Worm (Caenorhabditis elegans) whole organism, L1 larva: ENCODE measurements around the gene plp-2.

Experiments used
- F16B12.6 ChIP-seq: fragments of 150-350 bp; optimal IDR thresholded peaks from 2 replicates; lab custom pipeline; 2014; ENCODE audit warnings: missing biosample characterization, missing genetic modification characterization
- Y116A8C.19 ChIP-seq: sonication (generic microtip); optimal IDR thresholded peaks from 2 replicates; lab custom pipeline; 2016; ENCODE audit warnings: missing compliant biosample characterization, missing genetic modification characterization, borderline replicate concordance
- ama-1 ChIP-seq: fragments of 150-350 bp; optimal IDR thresholded peaks from 2 replicates; lab custom pipeline; 2014
- blmp-1 ChIP-seq: fragments of 150-350 bp; optimal IDR thresholded peaks from 2 replicates; lab custom pipeline; 2014; ENCODE audit warnings: missing biosample characterization, missing genetic modification characterization
- ceh-63 ChIP-seq: fragments of 200-800 bp; sonication (Bioruptor generic); optimal IDR thresholded peaks from 2 replicates; lab custom pipeline; 2018; ENCODE audit warnings: mild to moderate bottlenecking, missing genetic modification characterization, missing compliant biosample characterization
- ceh-90 ChIP-seq: sonication (generic microtip); optimal IDR thresholded peaks from 2 replicates; lab custom pipeline; 2016; ENCODE audit warnings: missing genetic modification characterization, missing compliant biosample characterization
- dpl-1 ChIP-seq, 3 experiments: fragments of 150-350 bp in 2 of 3; sonication (generic microtip) in 1 of 3; optimal IDR thresholded peaks; 2 replicates each; lab custom pipeline; 2014 to 2017; ENCODE audit warnings: missing biosample characterization in 3 of 3, missing genetic modification characterization in 3 of 3, missing genetic modification reagents in 3 of 3
- efl-1 ChIP-seq, 4 experiments: fragments of 150-350 bp; optimal IDR thresholded peaks in 3 of 4; peaks in 1 of 4; 1 replicate in 1 of 4; 2 replicates in 3 of 4; lab custom pipeline; 2014; ENCODE audit warnings: missing biosample characterization in 2 of 4, missing genetic modification characterization in 2 of 4, missing genetic modification reagents in 2 of 4
- efl-3 ChIP-seq: fragments of 200-800 bp; sonication (Bioruptor generic); optimal IDR thresholded peaks from 2 replicates; lab custom pipeline; 2018; ENCODE audit warnings: mild to moderate bottlenecking, missing genetic modification characterization, missing compliant biosample characterization
- egl-27 ChIP-seq, 2 experiments: fragments of 150-350 bp in 1 of 2; sonication (generic microtip); optimal IDR thresholded peaks; 3 replicates each; lab custom pipeline; 2017 to 2018; ENCODE audit warnings: missing biosample characterization in 2 of 2, missing genetic modification characterization in 2 of 2, missing genetic modification reagents in 2 of 2
- elt-2 ChIP-seq: sonication (generic microtip); optimal IDR thresholded peaks from 2 replicates; lab custom pipeline; 2016; ENCODE audit warnings: missing genetic modification characterization, mild to moderate bottlenecking, inconsistent platforms, missing compliant biosample characterization, missing genetic modification reagents
- elt-3 ChIP-seq, 6 experiments: fragments of 150-350 bp in 1 of 6; sonication (generic microtip); optimal IDR thresholded peaks; 2 replicates each; lab custom pipeline; 2017 to 2018; ENCODE audit warnings: missing biosample characterization in 6 of 6, missing genetic modification characterization in 6 of 6, inconsistent platforms in 1 of 6
- fkh-10 ChIP-seq: sonication (generic microtip); optimal IDR thresholded peaks from 2 replicates; lab custom pipeline; 2017; ENCODE audit warnings: missing biosample characterization, missing genetic modification reagents, missing genetic modification characterization
- fkh-8 ChIP-seq: sonication (generic microtip); optimal IDR thresholded peaks from 2 replicates; lab custom pipeline; 2016; ENCODE audit warnings: mild to moderate bottlenecking, missing genetic modification characterization, missing compliant biosample characterization
- grh-1 ChIP-seq: fragments of 200-800 bp; sonication (Bioruptor generic); IDR thresholded peaks from 2 replicates; pipeline ENCODE4 v1.3.6; 2022; ENCODE audit warnings: missing genetic modification reagents, missing genetic modification characterization, missing compliant biosample characterization
- isw-1 ChIP-seq: fragments of 200-800 bp; sonication (Bioruptor generic); IDR thresholded peaks from 2 replicates; pipeline ENCODE4 v1.3.6; 2022; ENCODE audit warnings: missing genetic modification characterization, missing compliant biosample characterization
- jun-1 ChIP-seq: fragments of 150-350 bp; optimal IDR thresholded peaks from 2 replicates; lab custom pipeline; 2014; ENCODE audit warnings: missing biosample characterization, missing genetic modification reagents, missing genetic modification characterization
- lin-14 ChIP-seq: fragments of 200-800 bp; sonication (Bioruptor generic); optimal IDR thresholded peaks from 2 replicates; lab custom pipeline; 2018; ENCODE audit warnings: mild to moderate bottlenecking, missing genetic modification characterization, moderate library complexity, missing compliant biosample characterization
- lin-15B ChIP-seq: fragments of 150-350 bp; sonication (generic microtip); optimal IDR thresholded peaks from 3 replicates; lab custom pipeline; 2014; ENCODE audit warnings: missing biosample characterization, missing genetic modification characterization
- lin-35 ChIP-seq, 2 experiments: fragments of 150-350 bp; optimal IDR thresholded peaks; 2 replicates each; lab custom pipeline; 2014; ENCODE audit warnings: missing biosample characterization in 2 of 2, missing genetic modification characterization in 2 of 2, missing genetic modification reagents in 2 of 2
- lir-3 ChIP-seq: sonication (generic microtip); optimal IDR thresholded peaks from 2 replicates; lab custom pipeline; 2016; ENCODE audit warnings: mild to moderate bottlenecking, missing genetic modification characterization, moderate library complexity, missing compliant biosample characterization; ENCODE audit not compliant: poor library complexity
- mef-2 ChIP-seq: fragments of 150-350 bp; optimal IDR thresholded peaks from 2 replicates; lab custom pipeline; 2014; ENCODE audit warnings: missing biosample characterization, missing genetic modification characterization
- mep-1 ChIP-seq: fragments of 150-350 bp; optimal IDR thresholded peaks from 2 replicates; lab custom pipeline; 2014; ENCODE audit warnings: missing biosample characterization, missing genetic modification characterization
- nhr-19 ChIP-seq: fragments of 200-800 bp; sonication (Bioruptor generic); conservative IDR thresholded peaks from 2 replicates; pipeline ENCODE4 v1.3.6; 2022; ENCODE audit warnings: missing genetic modification characterization, missing compliant biosample characterization
- nhr-20 ChIP-seq: sonication (generic microtip); optimal IDR thresholded peaks from 2 replicates; lab custom pipeline; 2016; ENCODE audit warnings: mild to moderate bottlenecking, missing genetic modification characterization, missing compliant biosample characterization
- nhr-237 ChIP-seq: fragments of 150-350 bp; optimal IDR thresholded peaks from 2 replicates; lab custom pipeline; 2014; ENCODE audit warnings: missing biosample characterization, missing genetic modification characterization
- nhr-47 ChIP-seq: sonication (generic microtip); optimal IDR thresholded peaks from 2 replicates; lab custom pipeline; 2016; ENCODE audit warnings: mild to moderate bottlenecking, missing genetic modification characterization, moderate library complexity, missing compliant biosample characterization
- nhr-85 ChIP-seq: sonication (generic microtip); peaks from one replicate; lab custom pipeline; 2016; ENCODE audit warnings: missing genetic modification characterization, inconsistent platforms, missing compliant biosample characterization
- pag-3 ChIP-seq: sonication (generic microtip); optimal IDR thresholded peaks from 2 replicates; lab custom pipeline; 2017; ENCODE audit warnings: missing genetic modification characterization, mild to moderate bottlenecking, missing compliant biosample characterization, antibody characterized with exemption, borderline replicate concordance; ENCODE audit not compliant: insufficient read depth
- pax-3 ChIP-seq: fragments of 200-800 bp; sonication (Bioruptor generic); optimal IDR thresholded peaks from 2 replicates; lab custom pipeline; 2018; ENCODE audit warnings: mild to moderate bottlenecking, missing genetic modification characterization, moderate library complexity, missing compliant biosample characterization
- rnt-1 ChIP-seq: sonication (generic microtip); optimal IDR thresholded peaks from 2 replicates; lab custom pipeline; 2016; ENCODE audit warnings: mild to moderate bottlenecking, missing genetic modification characterization, moderate library complexity, missing compliant biosample characterization
- snpc-4 ChIP-seq: fragments of 150-350 bp; optimal IDR thresholded peaks from 2 replicates; lab custom pipeline; 2014; ENCODE audit warnings: missing biosample characterization, missing genetic modification characterization
- snu-23 ChIP-seq: sonication (generic microtip); optimal IDR thresholded peaks from 2 replicates; lab custom pipeline; 2016; ENCODE audit warnings: missing genetic modification characterization, missing compliant biosample characterization
- sox-4 ChIP-seq: sonication (generic microtip); optimal IDR thresholded peaks from 2 replicates; lab custom pipeline; 2016; ENCODE audit warnings: missing genetic modification characterization, missing compliant biosample characterization
- unc-30 ChIP-seq: sonication (generic microtip); optimal IDR thresholded peaks from 2 replicates; lab custom pipeline; 2017; ENCODE audit warnings: missing biosample characterization, missing genetic modification characterization
- unc-62 ChIP-seq: fragments of 150-350 bp; optimal IDR thresholded peaks from 2 replicates; lab custom pipeline; 2014; ENCODE audit warnings: missing biosample characterization, missing genetic modification reagents, missing genetic modification characterization
- unc-98 ChIP-seq: fragments of 200-800 bp; sonication (Bioruptor generic); IDR thresholded peaks from 2 replicates; pipeline ENCODE4 v1.3.6; 2022; ENCODE audit warnings: missing genetic modification characterization, missing compliant biosample characterization
- xbp-1 ChIP-seq: sonication (generic microtip); optimal IDR thresholded peaks from 2 replicates; lab custom pipeline; 2016; ENCODE audit warnings: missing genetic modification characterization, missing compliant biosample characterization
- zag-1 ChIP-seq: fragments of 150-350 bp; optimal IDR thresholded peaks from 2 replicates; lab custom pipeline; 2014; ENCODE audit warnings: missing biosample characterization, missing genetic modification characterization
- zip-4 ChIP-seq: fragments of 200-800 bp; sonication (Bioruptor generic); optimal IDR thresholded peaks from 2 replicates; lab custom pipeline; 2018; ENCODE audit warnings: mild to moderate bottlenecking, missing genetic modification characterization, moderate library complexity, missing compliant biosample characterization
- ztf-4 ChIP-seq: fragments of 150-350 bp; optimal IDR thresholded peaks from 2 replicates; lab custom pipeline; 2014; ENCODE audit warnings: missing biosample characterization, missing genetic modification characterization

plp-2 gene

DNA sequence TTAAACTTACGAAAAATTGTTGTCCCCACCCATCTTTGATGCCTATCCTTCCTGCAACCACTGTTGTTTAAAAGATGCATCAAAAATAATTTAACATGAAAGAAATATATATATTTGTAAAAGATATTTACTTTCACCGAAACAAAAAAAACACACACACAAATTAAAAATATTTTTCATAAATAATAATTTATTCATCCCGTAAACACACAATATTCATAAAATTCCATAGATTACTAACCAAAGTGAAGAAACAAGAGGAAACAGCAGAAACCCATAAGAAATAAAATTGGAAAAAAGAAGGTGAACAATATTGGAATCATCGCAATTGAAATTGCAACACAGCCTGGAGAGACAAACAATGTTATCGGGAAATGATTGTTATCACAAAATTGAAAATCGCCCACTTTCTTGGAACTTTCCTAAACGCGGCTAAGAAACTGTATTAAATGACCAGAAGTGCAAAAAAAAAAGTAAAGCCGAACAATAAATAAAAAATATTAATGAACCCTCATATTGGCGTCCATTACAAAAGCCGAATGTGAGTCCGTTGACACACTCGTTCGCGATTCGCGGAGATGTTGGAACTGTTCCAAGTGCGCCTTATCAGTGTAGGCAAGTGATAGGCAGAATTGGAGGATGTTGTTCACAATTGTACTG lies 21.4 kb upstream of the plp-2 start, which contains the start of gene slc-25A18.1:
Gene slc-25A18.1, minus strand, starts transcription at position 51 of the 660 bp plus-strand sequence.
- TF ChIP-seq efl-1 (optimal IDR thresholded peaks at IDR 0.05; lab: Kevin White, UChicago) (no peak), efl-1 (GFP tag; optimal IDR thresholded peaks at IDR 0.05 in 1 of 2; lab: Kevin White, UChicago) (peak in 1 of 2 experiments; percentile 41), elt-2 (tag; lab: Kevin White, UChicago) (peak; percentile 18), grh-1 (GFP tag; lab: Robert Waterston, UW) (no peak)
- TF ChIP-seq, all 84 proteins: peak for 2

DNA sequence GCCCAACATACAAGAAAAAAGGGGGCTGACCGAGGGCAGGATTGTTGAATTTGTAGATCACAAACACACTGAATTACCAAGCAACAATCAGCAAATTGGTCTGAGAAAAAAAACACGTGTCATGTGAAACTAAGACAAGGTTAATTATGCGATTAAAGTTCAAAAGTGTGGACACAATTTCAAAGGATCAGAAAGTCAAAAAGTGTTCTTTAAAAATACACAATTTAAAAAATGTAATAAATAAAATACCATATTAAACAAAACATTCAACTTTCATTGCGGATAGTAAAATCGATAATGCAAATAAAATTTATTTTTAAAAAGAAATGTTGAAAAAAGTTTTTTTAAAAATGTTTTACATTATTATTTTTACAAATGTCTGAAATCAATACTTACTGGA lies 16.5 kb upstream of the plp-2 start, which contains the start of gene cutl-3:
Gene cutl-3, minus strand, starts transcription at position 101 of the 400 bp plus-strand sequence.
- TF ChIP-seq ceh-63 (GFP tag; lab: Kevin White, UChicago) (no peak), blmp-1 (tag; lab: Kevin White, UChicago) (no peak), ztf-4 (no peak), ceh-90 (tag; lab: Kevin White, UChicago) (no peak), lin-15B (tag; lab: Kevin White, UChicago) (no peak), elt-2 (tag; lab: Kevin White, UChicago) (no peak)

DNA sequence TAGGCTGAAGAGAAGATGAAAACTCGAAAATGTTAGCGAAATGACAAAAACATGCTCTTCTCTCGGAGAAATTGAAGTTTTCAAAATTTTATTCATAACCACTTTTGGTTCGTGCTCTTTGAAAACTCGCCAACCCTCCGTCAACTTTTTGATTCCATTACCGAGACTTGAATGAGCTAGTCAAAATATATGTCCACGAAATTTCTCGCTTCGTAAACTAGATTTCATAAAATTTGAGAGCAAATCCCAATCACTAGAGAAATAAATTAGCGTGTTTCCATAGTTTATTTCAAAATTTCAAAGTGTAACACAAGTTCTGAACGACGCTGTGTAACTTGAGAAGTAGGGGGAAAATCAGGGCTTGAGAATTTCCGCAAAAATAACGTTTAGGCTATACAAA lies 11.1 kb upstream of the plp-2 start:
- TF ChIP-seq ztf-4 (no peak), elt-3 (tag; optimal IDR thresholded peaks at IDR 0.05; lab: Kevin White, UChicago) (no peak), xbp-1 (tag; lab: Kevin White, UChicago) (no peak), nhr-85 (tag; lab: Kevin White, UChicago) (peak; percentile 14), jun-1 (no peak), fkh-10 (peak; percentile 8), unc-30 (tag; lab: Kevin White, UChicago) (no peak)

DNA sequence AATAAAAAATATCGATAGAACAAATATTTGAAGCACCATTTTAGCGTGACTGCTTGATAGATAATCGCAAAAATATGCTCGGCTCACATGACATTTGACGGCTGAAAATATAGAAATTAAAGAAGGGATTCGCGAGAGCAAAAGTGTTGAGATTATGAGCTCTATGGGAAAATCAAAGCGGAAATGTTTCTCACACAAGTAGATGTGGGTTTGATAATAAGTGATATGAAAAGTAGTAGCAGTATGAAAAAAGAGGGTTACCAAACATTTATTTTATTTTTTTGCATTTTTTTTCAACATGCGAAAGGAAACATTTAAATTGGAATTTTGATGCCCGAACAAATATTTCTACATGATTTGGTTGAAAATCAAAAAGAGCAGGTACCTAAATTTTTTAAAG lies 8.7 kb upstream of the plp-2 start, which contains the start of gene iglr-1:
Gene iglr-1, minus strand, starts transcription at position 101 of the 400 bp plus-strand sequence.
- TF ChIP-seq grh-1 (GFP tag; lab: Robert Waterston, UW) = no peak
- TF ChIP-seq pax-3 (tag; lab: Kevin White, UChicago) = no peak
- TF ChIP-seq isw-1 (GFP tag; lab: Robert Waterston, UW) = no peak
- TF ChIP-seq pag-3 (tag; lab: Kevin White, UChicago) = no peak
- no peak for TF ChIP-seq blmp-1 (tag; lab: Kevin White, UChicago)
- TF ChIP-seq sox-4 (tag; lab: Kevin White, UChicago) = no peak
- TF ChIP-seq zag-1 = no peak
- TF ChIP-seq unc-98 (GFP tag; lab: Robert Waterston, UW) = no peak
- no peak for TF ChIP-seq unc-62 (GFP tag; lab: Kevin White, UChicago)
- TF ChIP-seq F16B12.6 = no peak
- TF ChIP-seq nhr-47 = no peak
- TF ChIP-seq Y116A8C.19 = no peak
- TF ChIP-seq egl-27 (tag; optimal IDR thresholded peaks at IDR 0.05; lab: Kevin White, UChicago) = no peak
- no peak for TF ChIP-seq efl-3 (GFP tag; lab: Kevin White, UChicago)
- no peak for TF ChIP-seq lin-14 (GFP tag; lab: Kevin White, UChicago)
- TF ChIP-seq, all 84 proteins: peak for 0

DNA sequence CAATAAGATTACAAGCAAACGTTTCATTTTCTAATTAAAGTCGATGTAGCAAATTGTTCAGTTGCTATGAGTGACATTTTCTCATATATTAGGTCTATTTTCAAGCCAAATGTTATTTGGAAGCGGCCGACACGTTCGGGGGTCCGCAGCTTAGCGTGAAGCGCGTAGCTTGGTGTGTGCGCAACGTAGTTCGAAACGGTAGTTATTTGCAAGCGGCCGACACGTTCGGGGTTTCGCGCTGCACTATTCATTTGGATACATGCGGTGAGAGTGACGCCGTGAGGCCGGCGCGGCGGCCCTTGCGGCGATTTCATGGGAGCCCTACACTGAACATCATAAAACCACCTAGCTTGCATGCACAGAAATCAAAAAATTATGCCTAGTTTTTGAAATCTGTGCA lies 5.6 kb upstream of the plp-2 start:
- TF ChIP-seq rnt-1 = peak; percentile 17
- no peak for TF ChIP-seq egl-27 (tag; optimal IDR thresholded peaks at IDR 0.05; lab: Kevin White, UChicago)
- peak; percentile 26 for TF ChIP-seq nhr-85 (tag; lab: Kevin White, UChicago)
- TF ChIP-seq snpc-4 (tag; lab: Kevin White, UChicago) = peak; percentile 83
- TF ChIP-seq nhr-47 = no peak

DNA sequence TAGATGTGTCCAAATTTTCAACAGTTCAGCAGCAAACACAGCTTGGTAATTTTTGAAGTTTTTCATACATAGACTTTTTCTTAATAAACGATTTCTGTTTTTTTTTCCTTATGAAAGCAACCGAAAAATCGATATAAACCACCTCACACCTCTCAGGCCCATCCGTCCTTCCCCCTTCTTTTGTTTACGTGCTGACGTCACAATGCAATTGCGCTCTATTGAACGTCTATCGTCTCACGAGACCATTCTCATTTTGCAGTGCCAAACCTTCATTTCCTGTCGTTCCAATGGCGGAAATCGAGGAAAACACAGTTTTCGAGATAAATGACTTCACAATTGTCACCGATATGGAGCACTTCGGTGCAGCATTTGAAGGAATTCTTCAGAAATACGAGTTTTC lies 670 bp upstream of the plp-2 start, which contains the start of gene rbg-1:
Gene rbg-1, plus strand, starts transcription at position 260 of the 400 bp plus-strand sequence.
- peak; percentile 5 for TF ChIP-seq ama-1
- peak; percentile 21 for TF ChIP-seq lir-3
- TF ChIP-seq nhr-47 = peak; percentile 65
- peak; percentile 57 to 84 for TF ChIP-seq lin-35 (GFP tag; optimal IDR thresholded peaks at IDR 0.05; lab: Kevin White, UChicago)
- TF ChIP-seq nhr-237 = no peak
- TF ChIP-seq zag-1 = no peak
- TF ChIP-seq lin-15B (tag; lab: Kevin White, UChicago) = peak; percentile 60
- TF ChIP-seq mef-2 (tag; lab: Kevin White, UChicago) = peak; percentile 10
- no peak for TF ChIP-seq zip-4 (GFP tag; lab: Kevin White, UChicago)
- peak; percentile 66 for TF ChIP-seq fkh-8 (tag; lab: Kevin White, UChicago)
- TF ChIP-seq nhr-20 (tag; lab: Kevin White, UChicago) = peak; percentile 78
- peak in 2 of 6 experiments; percentile 41 to 55 for TF ChIP-seq elt-3 (tag; optimal IDR thresholded peaks at IDR 0.05; lab: Kevin White, UChicago)
- peak; percentile 60 for TF ChIP-seq nhr-19 (GFP tag; lab: Robert Waterston, UW)
- peak; percentile 88 for TF ChIP-seq snu-23 (GFP tag; lab: Kevin White, UChicago)
- TF ChIP-seq dpl-1 (GFP tag; optimal IDR thresholded peaks at IDR 0.05; lab: Kevin White, UChicago) = peak; percentile 48 to 62 (median 57)
- peak; percentile 89 for TF ChIP-seq mep-1 (tag; lab: Kevin White, UChicago)
